Worm (Caenorhabditis elegans): ENCODE results near the gene dnj-9.
A peak's percentile ranks its signal among the peaks of the same experiment; 100 is the strongest.
"Not testable (repeated sequence)": the region's sequence is repeated elsewhere in the genome, so short reads cannot be mapped to it uniquely, and the experiment has no call there.

Gene dnj-9

ce11 chrII:4903696-4904095 lies 51.8 kb downstream of the dnj-9 start, which contains the start of gene sgt-1:
Gene sgt-1 (minus strand): TSS chrII:4903796.
- not testable (repeated sequence) for TF ChIP-seq nhr-23, ceh-16, zag-1 (tag; optimal IDR thresholded peaks at IDR 0.05)

- TF ChIP-seq mab-5 (tag; optimal IDR thresholded peaks at IDR 0.05): peak; percentile 25
- no peak for TF ChIP-seq ceh-82 (tag; optimal IDR thresholded peaks at IDR 0.05)
- TF ChIP-seq nhr-25 (tag; optimal IDR thresholded peaks at IDR 0.05): peak; percentile 69
- peak; percentile 39 for TF ChIP-seq ztf-4 (tag; optimal IDR thresholded peaks at IDR 0.05)
- peak; percentile 87 for TF ChIP-seq crh-2 (tag; optimal IDR thresholded peaks at IDR 0.05)
- TF ChIP-seq R02D3.7 (tag; optimal IDR thresholded peaks at IDR 0.05): no peak
- no peak for TF ChIP-seq aly-2 (tag; optimal IDR thresholded peaks at IDR 0.05)
- no peak for TF ChIP-seq lin-39 (tag; optimal IDR thresholded peaks at IDR 0.05)
- TF ChIP-seq F13H6.1 (tag; optimal IDR thresholded peaks at IDR 0.05): peak; percentile 76
- TF ChIP-seq nhr-6 (tag; optimal IDR thresholded peaks at IDR 0.05): peak; percentile 6
- peak; percentile 38 to 59 for TF ChIP-seq mdl-1 (tag; optimal IDR thresholded peaks at IDR 0.05)
- TF ChIP-seq fos-1 (tag; optimal IDR thresholded peaks at IDR 0.05): peak; percentile 71
- TF ChIP-seq nhr-10 (tag; optimal IDR thresholded peaks at IDR 0.05): no peak
- no peak for TF ChIP-seq ztf-1 (GFP tag; conservative IDR thresholded peaks at IDR 0.05)
- peak; percentile 51 for TF ChIP-seq zag-1 (tag; optimal IDR thresholded peaks at IDR 0.05)
- no peak for TF ChIP-seq sma-3 (GFP tag; optimal IDR thresholded peaks at IDR 0.05)
- TF ChIP-seq sem-4 (tag; optimal IDR thresholded peaks at IDR 0.05): peak; percentile 43
- no peak for TF ChIP-seq alr-1 (tag; optimal IDR thresholded peaks at IDR 0.05)
- peak; percentile 58 for TF ChIP-seq lin-13 (GFP tag; optimal IDR thresholded peaks at IDR 0.05)
- peak; percentile 89 for TF ChIP-seq nhr-129 (tag; optimal IDR thresholded peaks at IDR 0.05)
- no peak for TF ChIP-seq peb-1 (tag; optimal IDR thresholded peaks at IDR 0.05)
- no peak for TF ChIP-seq unc-39 (tag; optimal IDR thresholded peaks at IDR 0.05)
- no peak for TF ChIP-seq dmd-4 (tag; optimal IDR thresholded peaks at IDR 0.05)
- TF ChIP-seq gmeb-1 (tag; optimal IDR thresholded peaks at IDR 0.05): peak; percentile 71
- TF ChIP-seq blmp-1 (tag; optimal IDR thresholded peaks at IDR 0.05; ENCODE audit: insufficient read depth): no peak
- peak in 1 of 2 experiments; percentile 83 for TF ChIP-seq lsy-2 (tag; optimal IDR thresholded peaks at IDR 0.05)
- no peak for TF ChIP-seq ZK546.5 (tag; optimal IDR thresholded peaks at IDR 0.05)
- TF ChIP-seq mbf-1 (tag; optimal IDR thresholded peaks at IDR 0.05): no peak
- peak; percentile 59 for TF ChIP-seq ama-1 (optimal IDR thresholded peaks at IDR 0.05)
- no peak for TF ChIP-seq nhr-237 (tag; optimal IDR thresholded peaks at IDR 0.05)
- TF ChIP-seq nhr-21 (tag; optimal IDR thresholded peaks at IDR 0.05): peak; percentile 31
- no peak for TF ChIP-seq nhr-23 (tag; optimal IDR thresholded peaks at IDR 0.05)
- no peak for TF ChIP-seq elt-3 (tag; optimal IDR thresholded peaks at IDR 0.05)
- peak; percentile 70 for TF ChIP-seq sma-9 (GFP tag; optimal IDR thresholded peaks at IDR 0.05)
- TF ChIP-seq sma-9 (tag; optimal IDR thresholded peaks at IDR 0.05): no peak
- TF ChIP-seq C34F6.9 (tag; optimal IDR thresholded peaks at IDR 0.05): peak; percentile 92
- peak; percentile 64 for TF ChIP-seq snpc-4 (tag; optimal IDR thresholded peaks at IDR 0.05)
- peak; percentile 93 for TF ChIP-seq unc-55 (GFP tag; optimal IDR thresholded peaks at IDR 0.05)
- TF ChIP-seq Y55F3AM.14 (GFP tag; optimal IDR thresholded peaks at IDR 0.05): no peak
- peak; percentile 41 for TF ChIP-seq lin-11 (tag; optimal IDR thresholded peaks at IDR 0.05)
Measured at ce11 chrII:4904277-4904676, 52.4 kb downstream of the dnj-9 start.

- TF ChIP-seq elt-3 (tag; optimal IDR thresholded peaks at IDR 0.05) (no peak), F13H6.1 (tag; optimal IDR thresholded peaks at IDR 0.05) (no peak), peb-1 (tag; optimal IDR thresholded peaks at IDR 0.05) (no peak), nhr-237 (tag; optimal IDR thresholded peaks at IDR 0.05) (no peak), lin-39 (tag; optimal IDR thresholded peaks at IDR 0.05) (no peak), nhr-23 (tag; optimal IDR thresholded peaks at IDR 0.05) (no peak), nhr-11 (tag; optimal IDR thresholded peaks at IDR 0.05) (no peak), ZK546.5 (tag; optimal IDR thresholded peaks at IDR 0.05) (no peak), unc-39 (tag; optimal IDR thresholded peaks at IDR 0.05) (no peak), nhr-6 (tag; optimal IDR thresholded peaks at IDR 0.05) (no peak), C34F6.9 (tag; optimal IDR thresholded peaks at IDR 0.05) (no peak), ceh-82 (tag; optimal IDR thresholded peaks at IDR 0.05) (no peak), sem-4 (tag; optimal IDR thresholded peaks at IDR 0.05) (no peak), snpc-4 (tag; optimal IDR thresholded peaks at IDR 0.05) (no peak), skn-1 (tag; optimal IDR thresholded peaks at IDR 0.05) (no peak), unc-55 (GFP tag; optimal IDR thresholded peaks at IDR 0.05) (no peak)
Measured at ce11 chrII:4904778-4905177, 52.9 kb downstream of the dnj-9 start, which contains the start of gene btbd-10. Gene btbd-10 (plus strand): TSS chrII:4905008.
